Fruit fly (Drosophila melanogaster): Measurements from ENCODE around the gene Gcna.

- peak in 1 of 2 experiments; percentile 19 for TF ChIP-seq foxo (GFP tag; optimal IDR thresholded peaks at IDR 0.05)
- peak; percentile 47 for TF ChIP-seq rgr (GFP tag; optimal IDR thresholded peaks at IDR 0.05)
- no peak for TF ChIP-seq Dfd (GFP tag; optimal IDR thresholded peaks at IDR 0.05)
- TF ChIP-seq usp (GFP tag; optimal IDR thresholded peaks at IDR 0.05): no peak
- TF ChIP-seq psq (GFP tag; optimal IDR thresholded peaks at IDR 0.05): peak; percentile 1
Measured at dm6 chrX:1900123-1900818, 34.6 kb upstream of the Gcna start, which contains the start of gene arm.

All from whole organism, wandering third instar larva.